Worm (Caenorhabditis elegans) whole organism, late embryonic: ENCODE measurements around the gene best-14.

Experiments used
- ama-1 ChIP-seq: fragments of 150-350 bp; optimal IDR thresholded peaks from 2 replicates; lab custom pipeline; 2014
- ceh-30 ChIP-seq: fragments of 150-350 bp; optimal IDR thresholded peaks from 2 replicates; lab custom pipeline; 2014; ENCODE audit warnings: missing biosample characterization, missing genetic modification characterization
- che-1 ChIP-seq: sonication (generic microtip); optimal IDR thresholded peaks from 2 replicates; lab custom pipeline; 2016; ENCODE audit warnings: mild to moderate bottlenecking, missing genetic modification characterization, missing compliant biosample characterization
- fkh-10 ChIP-seq: fragments of 150-350 bp; optimal IDR thresholded peaks from 2 replicates; lab custom pipeline; 2014; ENCODE audit warnings: missing biosample characterization, missing genetic modification reagents, missing genetic modification characterization
- hlh-13 ChIP-seq: fragments of 200-800 bp; sonication (Bioruptor generic); optimal IDR thresholded peaks from 2 replicates; lab custom pipeline; 2018; ENCODE audit warnings: mild to moderate bottlenecking, missing genetic modification characterization, missing compliant biosample characterization
- odd-2 ChIP-seq: sonication (generic microtip); optimal IDR thresholded peaks from 2 replicates; lab custom pipeline; 2017; ENCODE audit warnings: antibody characterized with exemption, mild to moderate bottlenecking, missing genetic modification characterization, missing compliant biosample characterization
- pha-2 ChIP-seq: sonication (generic microtip); optimal IDR thresholded peaks from 2 replicates; lab custom pipeline; 2017; ENCODE audit warnings: mild to moderate bottlenecking, missing genetic modification characterization, missing compliant biosample characterization
- pqm-1 ChIP-seq: sonication (generic microtip); optimal IDR thresholded peaks from 2 replicates; lab custom pipeline; 2016; ENCODE audit warnings: missing genetic modification characterization, missing compliant biosample characterization
- ref-2 ChIP-seq: sonication (generic microtip); optimal IDR thresholded peaks from 2 replicates; lab custom pipeline; 2016; ENCODE audit warnings: missing genetic modification characterization, missing compliant biosample characterization

ce11 chrV:10580638-10581037 lies 22.9 kb downstream of the best-14 start:
- no peak for TF ChIP-seq pha-2 (tag; lab: Kevin White, UChicago)
- no peak for TF ChIP-seq ref-2
- no peak for TF ChIP-seq odd-2 (tag; lab: Kevin White, UChicago)
- no peak for TF ChIP-seq ceh-30 (tag; lab: Kevin White, UChicago)
- no peak for TF ChIP-seq fkh-10 (GFP tag; lab: Kevin White, UChicago)
- no peak for TF ChIP-seq hlh-13 (GFP tag; lab: Kevin White, UChicago)
- no peak for TF ChIP-seq pqm-1 (tag; lab: Kevin White, UChicago)
- TF ChIP-seq ama-1 (lab: Kevin White, UChicago), result no peak
- TF ChIP-seq che-1 (tag; lab: Kevin White, UChicago), result no peak
